Fruit fly (Drosophila melanogaster): ENCODE data around the gene sky.

sky gene

dm6 chr2L:20858371-20859340, 60.1 kb downstream of the sky start, which contains the start of gene bero:
bero (plus strand) TSS chr2L:20858695.
- TF ChIP-seq CG13204 (GFP tag; optimal IDR thresholded peaks at IDR 0.05): no peak

dm6 chr2L:20857791-20858190, 60.9 kb downstream of the sky start, which contains the start of gene CG14400:
CG14400 (minus strand) TSS chr2L:20857891.
- TF ChIP-seq Pif1B (GFP tag; optimal IDR thresholded peaks at IDR 0.05): no peak
- TF ChIP-seq CG4496 (GFP tag; IDR thresholded peaks at IDR 0.05): no peak
- no peak for TF ChIP-seq CG13204 (GFP tag; optimal IDR thresholded peaks at IDR 0.05)
- TF ChIP-seq CG8301 (tag; optimal IDR thresholded peaks at IDR 0.05): no peak
- TF ChIP-seq D1 (tag; optimal IDR thresholded peaks at IDR 0.05): no peak
- no peak for TF ChIP-seq CG10348 (GFP tag; IDR thresholded peaks at IDR 0.05)
- no peak for TF ChIP-seq CG15710 (tag; optimal IDR thresholded peaks at IDR 0.05)
- no peak for TF ChIP-seq CG17806 (tag; optimal IDR thresholded peaks at IDR 0.05)
- TF ChIP-seq EcR (GFP tag; optimal IDR thresholded peaks at IDR 0.05): no peak
- TF ChIP-seq CG9948 (tag; optimal IDR thresholded peaks at IDR 0.05): no peak
- TF ChIP-seq Snoo (tag; optimal IDR thresholded peaks at IDR 0.05): no peak
- TF ChIP-seq CG8159 (tag; optimal IDR thresholded peaks at IDR 0.05): no peak
- no peak for TF ChIP-seq CG12605 (GFP tag; IDR thresholded peaks at IDR 0.05)
- no peak for TF ChIP-seq gl (tag; optimal IDR thresholded peaks at IDR 0.05)
- no peak for TF ChIP-seq Ets98B (GFP tag; IDR thresholded peaks at IDR 0.05)
- TF ChIP-seq CG34367 (tag; optimal IDR thresholded peaks at IDR 0.05): no peak
- no peak for TF ChIP-seq rn (GFP tag; IDR thresholded peaks at IDR 0.05)
- no peak for TF ChIP-seq fd96Ca (GFP tag; IDR thresholded peaks at IDR 0.05)

- TF ChIP-seq fd96Ca (GFP tag; IDR thresholded peaks at IDR 0.05) (0 out of 3 replicates have a peak, but pooled peaks have one; percentile 12), CG17806 (tag; optimal IDR thresholded peaks at IDR 0.05) (no peak)
These were observed 66.6 kb downstream of the sky start, which contains the start of gene twit for dm6 chr2L:20852092-20852628. twit (plus strand) TSS chr2L:20852578.

- no peak for TF ChIP-seq CG32121 (GFP tag; IDR thresholded peaks at IDR 0.05)
- peak; percentile 58 for TF ChIP-seq D1 (tag; optimal IDR thresholded peaks at IDR 0.05)
- no peak for TF ChIP-seq CG10348 (GFP tag; IDR thresholded peaks at IDR 0.05)
These were observed 67.1 kb downstream of the sky start for dm6 chr2L:20851592-20851991.

- TF ChIP-seq gl (tag; optimal IDR thresholded peaks at IDR 0.05): no peak
- no peak for TF ChIP-seq Pif1B (GFP tag; optimal IDR thresholded peaks at IDR 0.05)
- no peak for TF ChIP-seq CG14655 (GFP tag; optimal IDR thresholded peaks at IDR 0.05)
- no peak for TF ChIP-seq Ets98B (GFP tag; IDR thresholded peaks at IDR 0.05)
- no peak for TF ChIP-seq CG15710 (tag; optimal IDR thresholded peaks at IDR 0.05)
- no peak for TF ChIP-seq CG10348 (GFP tag; IDR thresholded peaks at IDR 0.05)
- no peak for TF ChIP-seq Pif1A (GFP tag; optimal IDR thresholded peaks at IDR 0.05)
- no peak for TF ChIP-seq Snoo (tag; optimal IDR thresholded peaks at IDR 0.05)
- no peak for TF ChIP-seq CG32121 (GFP tag; IDR thresholded peaks at IDR 0.05)
- no peak for TF ChIP-seq CG9948 (tag; optimal IDR thresholded peaks at IDR 0.05)
- TF ChIP-seq EcR (GFP tag; optimal IDR thresholded peaks at IDR 0.05): no peak
- TF ChIP-seq CG34367 (tag; optimal IDR thresholded peaks at IDR 0.05): no peak
- TF ChIP-seq CG4496 (GFP tag; IDR thresholded peaks at IDR 0.05): no peak
- no peak for TF ChIP-seq CG17806 (tag; optimal IDR thresholded peaks at IDR 0.05)
- no peak for TF ChIP-seq CG13204 (GFP tag; optimal IDR thresholded peaks at IDR 0.05)
- no peak for TF ChIP-seq rn (GFP tag; IDR thresholded peaks at IDR 0.05)
- TF ChIP-seq CG8159 (tag; optimal IDR thresholded peaks at IDR 0.05): no peak
- no peak for TF ChIP-seq CG8301 (tag; optimal IDR thresholded peaks at IDR 0.05)
These were observed 69.7 kb downstream of the sky start, which contains the start of gene CG14402 for dm6 chr2L:20849000-20849399. CG14402 (plus strand) TSS chr2L:20849300.

- TF ChIP-seq rn (GFP tag; IDR thresholded peaks at IDR 0.05) (no peak), CG10348 (GFP tag; IDR thresholded peaks at IDR 0.05) (no peak), D1 (tag; optimal IDR thresholded peaks at IDR 0.05) (no peak), CG9948 (tag; optimal IDR thresholded peaks at IDR 0.05) (no peak), Ets98B (GFP tag; IDR thresholded peaks at IDR 0.05) (peak; percentile 53; the same call in 1 of the 2 replicates), Pif1B (GFP tag; optimal IDR thresholded peaks at IDR 0.05) (no peak), CG8301 (tag; optimal IDR thresholded peaks at IDR 0.05) (peak; percentile 49), CG13204 (GFP tag; optimal IDR thresholded peaks at IDR 0.05) (no peak), CG17806 (tag; optimal IDR thresholded peaks at IDR 0.05) (no peak), CG34367 (tag; optimal IDR thresholded peaks at IDR 0.05) (no peak), EcR (GFP tag; optimal IDR thresholded peaks at IDR 0.05) (no peak), Pif1A (GFP tag; optimal IDR thresholded peaks at IDR 0.05) (no peak), fd96Ca (GFP tag; IDR thresholded peaks at IDR 0.05) (no peak), CG32121 (GFP tag; IDR thresholded peaks at IDR 0.05) (peak; percentile 66), gl (tag; optimal IDR thresholded peaks at IDR 0.05) (no peak), Snoo (tag; optimal IDR thresholded peaks at IDR 0.05) (no peak), CG14655 (GFP tag; optimal IDR thresholded peaks at IDR 0.05) (peak; percentile 44), CG4496 (GFP tag; IDR thresholded peaks at IDR 0.05) (peak; percentile 61; the same call in 1 of the 3 replicates), CG8159 (tag; optimal IDR thresholded peaks at IDR 0.05) (no peak)
These were observed 74.3 kb downstream of the sky start for dm6 chr2L:20844381-20844780.

Data from whole organism, pupa.